Fruit fly (Drosophila melanogaster): ENCODE measurements around the gene Cyp4c3.

Gene Cyp4c3

dm6 chr3R:30912402-30912801 lies 18.6 kb downstream of the Cyp4c3 start, which contains the start of gene Ptx1 (continued):
- TF ChIP-seq CG8478 (optimal IDR thresholded peaks at IDR 0.05) (peak; percentile 99), CG33213 (GFP tag; optimal IDR thresholded peaks at IDR 0.05) (no peak), jigr1 (GFP tag; IDR thresholded peaks at IDR 0.05) (no peak), CrebB (tag; optimal IDR thresholded peaks at IDR 0.05) (no peak), H15 (GFP tag; IDR thresholded peaks at IDR 0.05) (no peak), CG2120 (GFP tag; optimal IDR thresholded peaks at IDR 0.05) (no peak), CG17328 (GFP tag; IDR thresholded peaks at IDR 0.05) (0 out of 2 replicates have a peak, but pooled peaks have one; percentile 17), E2f1 (GFP tag; IDR thresholded peaks at IDR 0.05) (no peak), Fer2 (tag; optimal IDR thresholded peaks at IDR 0.05) (no peak), ac (GFP tag; optimal IDR thresholded peaks at IDR 0.05) (no peak), CG9215 (GFP tag; IDR thresholded peaks at IDR 0.05) (no peak), ewg (GFP tag; optimal IDR thresholded peaks at IDR 0.05) (peak; percentile 89), CG11723 (GFP tag; optimal IDR thresholded peaks at IDR 0.05) (no peak), CG11093 (GFP tag; IDR thresholded peaks at IDR 0.05) (no peak), sc (optimal IDR thresholded peaks at IDR 0.05) (no peak), sc (GFP tag; optimal IDR thresholded peaks at IDR 0.05) (no peak), gsb-n (tag; optimal IDR thresholded peaks at IDR 0.05) (peak; percentile 29), CG12299 (tag; optimal IDR thresholded peaks at IDR 0.05) (no peak), nerfin-2 (GFP tag; IDR thresholded peaks at IDR 0.05; ENCODE audit: partially characterized antibody) (peak; percentile 50; the same call in 1 of the 2 replicates), C15 (GFP tag; IDR thresholded peaks at IDR 0.05) (no peak), vfl (GFP tag; optimal IDR thresholded peaks at IDR 0.05) (no peak), CG10209 (GFP tag; optimal IDR thresholded peaks at IDR 0.05) (no peak), twi (tag; optimal IDR thresholded peaks at IDR 0.05) (peak; percentile 58), CG18011 (GFP tag; optimal IDR thresholded peaks at IDR 0.05) (no peak), ranshi (GFP tag; IDR thresholded peaks at IDR 0.05) (no peak), sna (GFP tag; IDR thresholded peaks at IDR 0.05; ENCODE audit: partially characterized antibody) (peak; percentile 80), CG31441 (GFP tag; IDR thresholded peaks at IDR 0.05) (no peak), CG1603 (tag; optimal IDR thresholded peaks at IDR 0.05) (no peak), BtbVII (GFP tag; optimal IDR thresholded peaks at IDR 0.05) (no peak), z (GFP tag; IDR thresholded peaks at IDR 0.05) (0 out of 3 replicates have a peak, but pooled peaks have one; percentile 47), CG11247 (GFP tag; IDR thresholded peaks at IDR 0.05) (no peak), nmo (GFP tag; optimal IDR thresholded peaks at IDR 0.05) (peak; percentile 58), CG43689 (GFP tag; IDR thresholded peaks at IDR 0.05) (no peak), CG17829 (tag; optimal IDR thresholded peaks at IDR 0.05) (peak; percentile 40), crc (GFP tag; optimal IDR thresholded peaks at IDR 0.05) (no peak), CG30431 (GFP tag; optimal IDR thresholded peaks at IDR 0.05) (no peak), CG10321 (GFP tag; IDR thresholded peaks at IDR 0.05) (peak; percentile 98), Ravus (GFP tag; IDR thresholded peaks at IDR 0.05) (no peak), disco-r (GFP tag; optimal IDR thresholded peaks at IDR 0.05) (no peak), CG1832 (GFP tag; optimal IDR thresholded peaks at IDR 0.05) (peak; percentile 100), grau (tag; optimal IDR thresholded peaks at IDR 0.05) (peak; percentile 14), Meics (GFP tag; optimal IDR thresholded peaks at IDR 0.05) (no peak), klu (GFP tag; IDR thresholded peaks at IDR 0.05) (no peak), CG7556 (GFP tag; optimal IDR thresholded peaks at IDR 0.05) (no peak), salm (tag; optimal IDR thresholded peaks at IDR 0.05) (no peak), lov (optimal IDR thresholded peaks at IDR 0.05) (no peak), lov (GFP tag; IDR thresholded peaks at IDR 0.05) (no peak), Max (GFP tag; optimal IDR thresholded peaks at IDR 0.05) (no peak), PHDP (tag; optimal IDR thresholded peaks at IDR 0.05) (no peak), sisA (GFP tag; IDR thresholded peaks at IDR 0.05) (no peak), CG9727 (GFP tag; optimal IDR thresholded peaks at IDR 0.05) (no peak), CG17186 (GFP tag; optimal IDR thresholded peaks at IDR 0.05) (no peak), fd102C (GFP tag; optimal IDR thresholded peaks at IDR 0.05) (no peak)
